Worm (Caenorhabditis elegans) whole organism, midembryonic: ENCODE data around the gene srg-65.
"Not testable (repeated sequence)": the region's sequence is repeated elsewhere in the genome, so short reads cannot be mapped to it uniquely, and the experiment has no call there.

Experiments
- flt-1 ChIP-seq: fragments of 200-800 bp; sonication (Bioruptor generic); IDR thresholded peaks from 2 replicates; pipeline ENCODE4 v1.3.6; 2022; ENCODE audit warnings: missing genetic modification characterization, missing compliant biosample characterization
- med-1 ChIP-seq: sonication (generic microtip); optimal IDR thresholded peaks from 2 replicates; lab custom pipeline; 2017; ENCODE audit warnings: missing genetic modification characterization, mild to moderate bottlenecking, missing compliant biosample characterization, antibody characterized with exemption, missing genetic modification reagents; ENCODE audit not compliant: insufficient read depth
- ref-1 ChIP-seq: fragments of 200-800 bp; sonication (Bioruptor generic); conservative IDR thresholded peaks from 2 replicates; pipeline ENCODE4 v1.3.6; 2022; ENCODE audit warnings: missing genetic modification reagents, missing genetic modification characterization, missing compliant biosample characterization
- tab-1 ChIP-seq: fragments of 200-800 bp; sonication (Bioruptor generic); IDR thresholded peaks from 2 replicates; pipeline ENCODE4 v1.3.6; 2022; ENCODE audit warnings: missing genetic modification characterization, missing compliant biosample characterization
- ztf-23 ChIP-seq: fragments of 200-800 bp; sonication (Bioruptor generic); IDR thresholded peaks from 2 replicates; pipeline ENCODE4 v1.3.6; 2022; ENCODE audit warnings: missing genetic modification reagents, missing genetic modification characterization, missing compliant biosample characterization

DNA sequence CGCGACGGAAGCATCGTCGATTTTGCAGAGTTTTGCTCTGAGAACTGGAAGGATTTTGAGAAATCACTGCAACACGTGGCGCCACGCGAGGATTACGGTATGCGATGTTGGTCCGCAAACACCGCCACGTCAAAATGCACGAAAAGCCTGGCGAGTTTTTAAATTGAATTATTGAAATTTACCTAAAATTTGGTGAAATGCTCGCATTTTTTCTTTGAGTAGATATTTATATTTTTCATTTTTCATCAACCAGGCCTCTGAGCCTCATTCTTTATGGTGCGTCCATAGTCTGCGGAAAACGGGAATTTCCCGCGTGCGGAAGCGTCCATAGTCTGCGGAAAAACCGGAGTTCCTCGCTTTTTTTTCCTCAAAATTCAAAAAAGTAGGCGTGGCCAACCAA is 13.8 kb downstream of the srg-65 start, which contains the start of gene ZC317.7:
- TF ChIP-seq ztf-23 (GFP tag; lab: Robert Waterston, UW); ref-1 (GFP tag; lab: Robert Waterston, UW); flt-1 (GFP tag; lab: Robert Waterston, UW); med-1 (GFP tag; lab: Kevin White, UChicago); tab-1: not testable (repeated sequence)
